Worm (Caenorhabditis elegans): ENCODE results near the gene EEED8.12.
A peak's percentile ranks its signal among the peaks of the same experiment; 100 is the strongest.

EEED8.12 gene

DNA sequence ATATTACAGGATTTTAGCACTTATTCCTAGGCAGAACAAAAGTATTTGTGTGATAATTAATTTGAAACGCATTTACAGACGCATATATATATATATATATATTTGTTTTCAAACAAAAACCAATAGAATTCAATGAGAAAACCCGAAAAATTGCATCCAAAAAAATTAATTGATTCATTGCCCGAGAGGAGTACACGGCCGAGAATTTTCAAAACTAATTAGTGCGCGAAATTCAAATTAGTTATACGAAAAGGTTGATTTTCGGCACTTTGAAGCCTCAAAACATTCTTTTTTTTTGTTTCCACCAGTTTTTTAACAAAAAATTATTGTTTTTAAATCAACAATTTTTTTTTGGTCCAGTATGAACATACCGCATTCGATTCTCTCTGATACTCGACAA, 17.4 kb downstream of the EEED8.12 start:
- no peak for TF ChIP-seq W03F9.2 (tag; optimal IDR thresholded peaks at IDR 0.05)
- TF ChIP-seq dao-5 (tag; optimal IDR thresholded peaks at IDR 0.05): no peak
- TF ChIP-seq him-1 (tag; optimal IDR thresholded peaks at IDR 0.05): no peak

DNA sequence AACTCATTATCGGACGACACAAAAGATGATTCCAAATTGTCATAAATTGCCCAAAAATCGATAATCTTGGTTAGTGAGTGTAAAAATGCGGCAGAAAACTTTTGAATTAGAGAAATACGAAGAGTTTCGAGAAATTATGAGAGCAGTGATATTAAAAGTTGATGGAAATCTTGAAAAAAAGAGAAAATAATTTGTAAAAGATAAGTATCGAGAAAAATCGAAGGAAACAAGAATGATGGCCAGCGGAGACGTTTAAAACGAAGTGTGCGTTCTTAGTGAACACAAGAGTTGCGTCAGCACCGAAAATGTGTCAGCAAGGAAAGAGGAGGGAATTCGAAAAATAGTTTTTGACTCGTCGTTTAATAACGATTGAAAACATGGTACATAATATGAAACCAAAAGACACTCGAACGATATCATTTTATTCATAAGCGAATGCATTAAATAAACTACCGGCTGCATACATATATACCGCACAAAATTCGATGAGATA, 18.9 kb downstream of the EEED8.12 start, which contains the start of gene ndx-6:
Gene ndx-6 (minus strand): TSS at position 51 of the 493 bp plus-strand sequence.
- TF ChIP-seq dao-5 (tag; optimal IDR thresholded peaks at IDR 0.05) (no peak), him-1 (tag; optimal IDR thresholded peaks at IDR 0.05) (peak; percentile 24), W03F9.2 (tag; optimal IDR thresholded peaks at IDR 0.05) (peak; percentile 72)

DNA sequence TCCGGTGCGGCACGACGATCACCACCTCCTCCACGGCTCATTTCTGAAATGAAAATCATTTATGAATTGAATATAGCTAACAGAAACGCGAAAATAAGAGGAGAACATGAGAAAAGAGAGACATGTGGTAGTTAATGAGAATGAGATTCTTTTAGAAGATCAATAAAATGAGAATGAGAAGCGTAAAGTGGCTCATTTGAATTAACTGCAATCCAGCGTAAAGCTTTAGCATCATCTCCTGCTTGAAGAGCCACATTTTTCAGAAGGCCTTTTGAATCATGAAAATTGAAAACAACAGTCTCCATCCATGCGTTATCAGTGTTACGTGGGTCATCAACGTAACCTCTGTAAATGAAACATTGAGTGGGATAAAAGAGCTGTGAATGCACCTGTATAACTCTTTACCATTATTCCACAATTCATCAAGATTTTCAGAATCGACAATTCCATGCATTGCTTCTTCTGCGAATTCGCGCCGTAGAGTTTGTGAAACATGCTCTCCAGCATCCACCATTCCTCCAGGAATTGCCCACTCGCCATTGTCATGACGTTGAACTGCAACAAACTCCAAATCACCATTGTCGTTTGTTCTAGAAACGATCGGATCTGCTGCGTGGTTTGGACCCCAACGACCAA, 19.9 kb downstream of the EEED8.12 start, which contains the start of gene rsp-4:
Gene rsp-4 (minus strand): TSS at position 51 of the 636 bp plus-strand sequence.
- TF ChIP-seq dao-5 (tag; optimal IDR thresholded peaks at IDR 0.05) (no peak), W03F9.2 (tag; optimal IDR thresholded peaks at IDR 0.05) (no peak), him-1 (tag; optimal IDR thresholded peaks at IDR 0.05) (no peak)

DNA sequence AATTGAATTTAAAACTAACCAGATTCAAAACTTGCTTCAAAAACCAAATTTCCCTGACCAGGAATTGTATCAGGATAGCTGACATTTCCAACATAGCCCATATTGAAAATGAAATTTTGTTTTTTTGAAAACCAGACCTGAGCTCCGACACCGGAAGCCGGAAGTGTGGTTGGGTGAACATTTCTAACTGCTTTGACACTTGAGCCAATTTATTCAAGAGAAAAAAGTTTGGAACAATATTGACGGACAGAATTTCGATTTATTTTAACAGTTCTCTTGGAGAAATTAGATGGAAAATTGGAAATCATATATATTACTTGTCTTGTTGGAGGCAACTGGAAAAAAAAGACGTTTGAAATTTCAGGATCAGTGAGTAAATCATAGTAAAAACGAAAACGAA, 21.6 kb downstream of the EEED8.12 start, which contains the start of gene ccpp-6:
Gene ccpp-6 (minus strand): TSS at position 101 of the 400 bp plus-strand sequence.
- TF ChIP-seq dao-5 (tag; optimal IDR thresholded peaks at IDR 0.05) (no peak), W03F9.2 (tag; optimal IDR thresholded peaks at IDR 0.05) (no peak), him-1 (tag; optimal IDR thresholded peaks at IDR 0.05) (no peak)

DNA sequence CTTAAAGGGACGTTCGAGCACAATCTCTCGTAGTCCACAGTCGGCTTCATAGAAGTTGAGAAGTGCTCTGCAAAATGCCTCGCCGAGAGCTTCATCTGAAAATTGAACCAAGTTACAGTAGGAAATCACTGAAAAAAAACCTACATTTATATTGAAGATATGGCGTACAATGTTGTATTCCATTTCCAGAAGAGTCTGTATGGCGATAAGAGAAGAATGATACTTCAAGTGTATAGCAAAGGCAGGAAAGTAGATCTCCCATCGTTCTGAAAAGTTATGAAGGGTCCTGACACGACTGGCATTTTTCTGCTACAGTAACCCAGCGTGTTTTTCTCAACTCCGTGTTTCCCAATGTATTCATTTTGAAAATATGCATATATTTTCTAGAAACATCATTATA, 24.5 kb downstream of the EEED8.12 start:
- TF ChIP-seq him-1 (tag; optimal IDR thresholded peaks at IDR 0.05) (no peak), dao-5 (tag; optimal IDR thresholded peaks at IDR 0.05) (no peak), W03F9.2 (tag; optimal IDR thresholded peaks at IDR 0.05) (no peak)

DNA sequence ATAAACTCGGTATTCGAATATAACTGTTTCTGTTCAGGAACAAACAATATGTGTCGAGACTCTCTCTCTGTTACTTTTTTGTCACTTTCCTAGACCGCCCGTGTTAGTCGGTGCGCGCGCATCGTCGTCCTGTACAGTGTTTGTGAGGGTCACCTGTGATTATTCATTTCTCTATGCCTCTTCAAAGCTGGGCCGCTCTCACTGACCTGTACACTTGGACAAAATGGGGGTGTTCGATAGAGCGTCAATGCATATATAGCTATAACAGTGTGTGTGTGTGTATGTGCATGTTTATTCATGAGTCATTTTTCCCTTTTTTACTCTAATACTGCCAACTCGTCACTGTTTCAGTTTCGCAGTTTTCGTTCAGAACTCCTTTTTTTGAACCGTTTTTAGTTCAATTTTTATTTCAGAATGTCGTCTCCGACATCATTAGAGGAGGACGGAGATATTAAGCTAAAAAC, 29.2 kb downstream of the EEED8.12 start, which contains the start of gene pkc-3:
Gene pkc-3 (plus strand): TSS at position 414 of the 464 bp plus-strand sequence.
- no peak for TF ChIP-seq dao-5 (tag; optimal IDR thresholded peaks at IDR 0.05)
- no peak for TF ChIP-seq him-1 (tag; optimal IDR thresholded peaks at IDR 0.05)
- no peak for TF ChIP-seq W03F9.2 (tag; optimal IDR thresholded peaks at IDR 0.05)

DNA sequence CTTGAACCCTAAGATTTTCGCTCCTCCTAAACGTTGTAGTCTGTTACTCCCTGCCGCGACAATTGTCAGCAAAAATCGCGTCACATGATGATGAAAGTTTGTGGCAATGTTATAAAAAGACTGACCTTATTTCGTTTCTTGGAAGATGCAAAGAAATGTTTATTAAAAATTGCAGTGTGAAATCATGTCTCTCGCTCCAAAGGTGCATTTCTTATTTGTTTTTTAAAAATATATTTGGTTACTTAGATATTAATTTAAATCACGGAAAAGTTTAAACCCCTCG, 30.6 kb downstream of the EEED8.12 start:
- TF ChIP-seq him-1 (tag; optimal IDR thresholded peaks at IDR 0.05) (no peak), W03F9.2 (tag; optimal IDR thresholded peaks at IDR 0.05) (no peak), dao-5 (tag; optimal IDR thresholded peaks at IDR 0.05) (no peak)

DNA sequence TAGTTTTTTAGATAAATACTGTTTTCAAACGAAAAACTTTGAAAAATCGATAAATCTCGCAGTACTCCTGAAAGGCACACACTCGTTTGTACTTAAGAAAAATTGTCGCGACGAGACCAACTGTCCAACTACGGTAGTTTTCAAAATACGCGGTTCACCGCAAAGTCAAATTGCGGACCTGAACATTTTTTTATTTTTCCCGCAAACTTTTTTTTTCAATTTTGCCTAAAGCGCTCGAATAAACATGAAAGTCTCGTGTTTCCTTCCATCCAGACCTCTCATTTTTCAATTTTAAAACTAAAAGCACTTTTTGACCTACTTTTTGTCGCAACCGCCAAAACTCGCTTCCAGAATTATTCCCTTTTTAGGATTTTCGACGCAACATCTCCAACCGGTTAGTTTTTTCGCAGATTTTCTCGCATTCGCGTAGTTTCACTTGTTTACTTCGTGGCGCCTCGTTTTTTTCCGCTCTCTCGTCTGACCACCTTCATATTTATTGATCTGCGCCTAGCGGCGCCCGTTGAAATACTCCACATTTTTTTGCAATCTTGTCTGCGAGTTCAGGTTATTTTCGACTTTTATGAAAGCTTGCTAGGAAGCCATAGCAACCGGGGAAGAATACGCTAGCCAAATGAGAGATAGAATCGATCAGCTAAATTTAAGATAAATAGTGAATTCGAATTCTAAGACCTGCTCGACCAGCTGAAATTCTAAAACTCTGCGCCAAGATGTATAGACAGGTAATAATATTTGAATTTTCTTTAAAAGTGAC, 31.2 kb downstream of the EEED8.12 start, which contains the start of gene prdx-2:
Gene prdx-2 (plus strand): TSS at position 729 of the 772 bp plus-strand sequence.
- no peak for TF ChIP-seq W03F9.2 (tag; optimal IDR thresholded peaks at IDR 0.05)

DNA sequence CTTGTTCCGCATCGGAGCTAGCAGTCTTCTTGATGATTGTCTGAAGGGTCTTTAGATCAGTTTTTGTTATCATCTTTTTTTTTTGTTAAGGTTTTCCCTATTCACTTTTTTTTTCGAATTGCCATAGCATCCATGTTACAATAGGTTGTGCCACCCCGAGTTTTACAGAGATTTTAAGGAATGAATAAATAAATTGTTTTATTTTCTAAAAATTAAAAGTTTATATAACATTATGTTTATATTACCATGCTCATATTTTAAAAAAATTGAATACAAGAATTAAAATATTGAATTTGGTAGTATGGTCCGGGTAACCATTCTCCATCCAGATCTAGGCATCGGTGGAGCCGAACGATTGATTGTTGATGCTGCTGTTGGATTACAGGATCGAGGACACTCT, 33.9 kb downstream of the EEED8.12 start, which contains the start of gene algn-2:
Gene algn-2 (plus strand): TSS at position 301 of the 400 bp plus-strand sequence.
- TF ChIP-seq dao-5 (tag; optimal IDR thresholded peaks at IDR 0.05): no peak
- TF ChIP-seq W03F9.2 (tag; optimal IDR thresholded peaks at IDR 0.05): no peak
- no peak for TF ChIP-seq him-1 (tag; optimal IDR thresholded peaks at IDR 0.05)

DNA sequence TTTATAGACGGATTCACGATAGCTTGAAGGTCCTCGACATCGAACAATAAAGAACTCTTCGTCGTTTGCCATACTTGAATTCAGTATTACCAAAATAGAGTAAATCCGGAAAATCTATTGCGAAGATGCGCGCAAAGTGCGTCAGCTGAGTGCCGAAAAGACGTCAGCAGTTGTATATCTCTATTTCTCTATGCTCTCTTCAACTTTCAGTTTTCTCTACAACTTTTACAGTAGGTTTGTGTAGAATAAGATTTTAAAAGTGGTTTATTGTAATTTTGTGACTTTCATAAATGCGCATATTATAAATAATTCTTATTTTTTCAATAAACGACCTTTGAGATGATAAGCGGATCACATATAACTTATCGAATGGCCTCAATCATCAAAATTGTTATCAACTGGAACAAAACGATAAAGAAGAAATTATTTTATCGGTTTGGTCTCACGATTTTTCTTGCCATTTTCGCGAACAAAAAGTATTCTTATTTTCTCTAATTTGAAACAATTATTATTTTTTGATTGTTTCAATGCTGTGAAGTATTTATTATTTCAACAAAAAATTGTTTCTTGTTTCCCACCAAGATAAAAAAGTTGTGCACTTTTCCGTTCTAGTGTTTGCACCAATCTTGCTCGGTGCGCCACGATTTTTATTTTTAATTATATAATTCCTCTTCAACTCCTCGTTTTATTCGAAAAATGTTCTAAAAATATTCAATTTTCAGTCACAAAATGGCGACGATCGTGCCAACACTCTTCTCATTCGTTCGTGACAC, 35.4 kb downstream of the EEED8.12 start, which contains the start of the genes agt-2 and F09E5.3:
Gene agt-2 (minus strand): TSS at position 553 of the 773 bp plus-strand sequence.
Gene F09E5.3 (plus strand): TSS at position 723 of the 773 bp plus-strand sequence.
- no peak for TF ChIP-seq him-1 (tag; optimal IDR thresholded peaks at IDR 0.05)
- peak; percentile 89 for TF ChIP-seq W03F9.2 (tag; optimal IDR thresholded peaks at IDR 0.05)

DNA sequence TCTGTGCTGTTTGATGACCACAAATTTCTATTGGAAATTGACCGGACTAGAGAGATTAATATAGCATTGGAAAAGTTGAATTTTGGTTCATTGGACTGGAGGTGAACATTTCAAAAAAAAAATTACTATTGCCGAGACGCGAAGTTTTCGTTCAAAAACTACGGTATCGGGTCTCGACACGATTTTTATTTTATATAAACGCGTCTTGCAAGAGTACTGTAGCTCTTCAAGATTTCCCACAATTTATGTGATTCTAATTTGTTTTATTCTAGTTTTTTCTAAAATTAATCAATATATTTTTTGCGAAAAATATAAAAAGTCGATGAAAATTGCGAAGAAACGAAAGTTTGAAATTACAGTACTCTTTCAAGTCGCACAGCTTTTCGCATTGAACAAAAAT, 38.2 kb downstream of the EEED8.12 start, which contains the start of gene F09E5.12:
Gene F09E5.12 (minus strand): TSS at position 101 of the 400 bp plus-strand sequence.
- TF ChIP-seq him-1 (tag; optimal IDR thresholded peaks at IDR 0.05): no peak
- TF ChIP-seq dao-5 (tag; optimal IDR thresholded peaks at IDR 0.05): no peak
- no peak for TF ChIP-seq W03F9.2 (tag; optimal IDR thresholded peaks at IDR 0.05)

DNA sequence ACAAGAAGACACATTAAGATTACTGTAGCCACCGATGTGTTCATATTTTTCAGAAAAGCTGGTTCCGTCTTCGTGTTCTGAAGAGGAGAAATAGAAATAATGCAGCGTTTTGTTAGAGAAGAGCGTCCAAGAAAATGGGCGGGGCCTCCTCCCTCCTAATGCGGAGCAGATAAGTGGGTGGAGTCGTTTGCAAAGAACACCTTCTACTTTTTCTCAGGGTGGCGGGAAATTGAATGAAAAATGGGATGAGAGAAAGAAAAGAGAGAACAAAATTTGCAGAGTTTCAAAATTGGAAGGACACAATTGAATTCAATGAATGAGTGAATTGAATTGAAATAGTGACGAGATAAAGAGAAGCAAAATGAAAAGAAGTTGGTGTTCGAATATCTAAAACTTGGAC, 43.2 kb downstream of the EEED8.12 start, which contains the start of gene F09E5.16:
Gene F09E5.16 (minus strand): TSS at position 101 of the 400 bp plus-strand sequence.
- TF ChIP-seq him-1 (tag; optimal IDR thresholded peaks at IDR 0.05) (no peak), W03F9.2 (tag; optimal IDR thresholded peaks at IDR 0.05) (no peak), dao-5 (tag; optimal IDR thresholded peaks at IDR 0.05) (no peak)

DNA sequence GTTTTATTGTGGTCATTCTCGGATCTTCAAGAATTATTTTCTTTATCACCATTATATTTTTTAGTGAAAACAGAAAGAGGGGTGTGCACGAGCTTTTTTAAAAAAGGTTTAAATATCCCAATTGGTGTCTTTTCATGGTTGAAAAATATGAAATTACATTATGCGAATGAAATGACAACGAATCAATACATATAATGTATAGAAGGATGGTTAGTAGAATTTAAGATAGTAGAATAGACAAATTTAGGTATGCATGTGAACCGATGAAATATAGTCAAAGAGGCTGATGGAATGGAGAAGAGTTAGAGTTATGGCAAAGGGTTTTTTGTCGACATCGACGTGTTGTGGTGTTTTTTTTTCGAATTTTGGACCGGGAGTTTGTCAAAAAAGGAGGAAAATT, 44.3 kb downstream of the EEED8.12 start:
- TF ChIP-seq W03F9.2 (tag; optimal IDR thresholded peaks at IDR 0.05) (no peak), dao-5 (tag; optimal IDR thresholded peaks at IDR 0.05) (no peak), him-1 (tag; optimal IDR thresholded peaks at IDR 0.05) (no peak)
